Fruit fly (Drosophila melanogaster) whole organism, wandering third instar larva: ENCODE results near the gene kuk.

ENCODE experiments used
- Dfd ChIP-seq: fragments of >200 bp; optimal IDR thresholded peaks from 2 replicates; lab custom pipeline; 2017; ENCODE audit warnings: missing biosample characterization, missing genetic modification characterization
- Hr78 ChIP-seq: fragments of >200 bp; optimal IDR thresholded peaks from 2 replicates; lab custom pipeline; 2017; ENCODE audit warnings: missing biosample characterization, missing genetic modification characterization
- h ChIP-seq: fragments of 200-800 bp; sonication (Bioruptor generic); optimal IDR thresholded peaks from 3 replicates; lab custom pipeline; 2016; ENCODE audit warnings: missing biosample characterization, mild to moderate bottlenecking, missing genetic modification characterization
- pan ChIP-seq: fragments of >200 bp; optimal IDR thresholded peaks from 2 replicates; lab custom pipeline; 2017

- no peak for TF ChIP-seq Hr78 (GFP tag; lab: Kevin White, UChicago)
- no peak for TF ChIP-seq pan
- TF ChIP-seq Dfd (GFP tag; lab: Kevin White, UChicago): no peak
- peak; percentile 83 for TF ChIP-seq h (GFP tag; lab: Kevin White, UChicago)
These were observed 26.4 kb upstream of the kuk start, which contains the start of gene Dad for dm6 chr3R:17053415-17054177.
